Worm (Caenorhabditis elegans) whole organism, L3 larva: ENCODE results near the gene F26D11.2.
A peak's percentile ranks its signal among the peaks of the same experiment; 100 is the strongest.

Source experiments
- R02D3.7 ChIP-seq: fragments of 150-350 bp; optimal IDR thresholded peaks from 2 replicates; lab custom pipeline; 2014; ENCODE audit warnings: missing biosample characterization, missing genetic modification characterization
- ZK546.5 ChIP-seq: sonication (generic microtip); optimal IDR thresholded peaks from 2 replicates; lab custom pipeline; 2017; ENCODE audit warnings: missing biosample characterization, missing genetic modification characterization
- ama-1 ChIP-seq: fragments of 150-350 bp; optimal IDR thresholded peaks from 2 replicates; lab custom pipeline; 2018
- ceh-16 ChIP-seq: sonication (generic microtip); optimal IDR thresholded peaks from 2 replicates; lab custom pipeline; 2017; ENCODE audit warnings: missing biosample characterization, missing genetic modification characterization
- ceh-28 ChIP-seq: fragments of 150-350 bp; optimal IDR thresholded peaks from 2 replicates; lab custom pipeline; 2014; ENCODE audit warnings: missing biosample characterization, missing genetic modification reagents, missing genetic modification characterization
- ceh-82 ChIP-seq: fragments of 150-350 bp; optimal IDR thresholded peaks from 2 replicates; lab custom pipeline; 2014; ENCODE audit warnings: missing biosample characterization, missing genetic modification characterization
- ceh-9 ChIP-seq: sonication (generic microtip); optimal IDR thresholded peaks from 2 replicates; lab custom pipeline; 2018; ENCODE audit warnings: missing biosample characterization, missing genetic modification characterization
- daf-12 ChIP-seq: fragments of 150-350 bp; optimal IDR thresholded peaks from 2 replicates; lab custom pipeline; 2014; ENCODE audit warnings: missing biosample characterization, missing genetic modification reagents, missing genetic modification characterization
- egl-27 ChIP-seq: sonication (generic microtip); optimal IDR thresholded peaks from 4 replicates; lab custom pipeline; 2017; ENCODE audit warnings: missing biosample characterization, missing genetic modification reagents, missing genetic modification characterization
- egl-5 ChIP-seq: fragments of 150-350 bp; optimal IDR thresholded peaks from 2 replicates; lab custom pipeline; 2017; ENCODE audit warnings: missing biosample characterization, missing genetic modification reagents, missing genetic modification characterization, inconsistent platforms
- elt-1 ChIP-seq: fragments of 150-350 bp; optimal IDR thresholded peaks from 2 replicates; lab custom pipeline; 2014; ENCODE audit warnings: missing biosample characterization, missing genetic modification characterization
- elt-2 ChIP-seq: sonication (generic microtip); optimal IDR thresholded peaks from 2 replicates; lab custom pipeline; 2016; ENCODE audit warnings: missing genetic modification reagents, mild to moderate bottlenecking, missing genetic modification characterization, missing compliant biosample characterization
- elt-3 ChIP-seq, 3 experiments: fragments of 150-350 bp in 1 of 3; sonication (generic microtip) in 2 of 3; optimal IDR thresholded peaks; 2 replicates in 2 of 3; 4 replicates in 1 of 3; lab custom pipeline; 2014 to 2017; ENCODE audit warnings: missing biosample characterization in 3 of 3, missing genetic modification characterization in 3 of 3
- eor-1 ChIP-seq, 2 experiments: fragments of 150-350 bp; optimal IDR thresholded peaks; 2 replicates each; lab custom pipeline; 2014 to 2018; ENCODE audit warnings: missing biosample characterization in 2 of 2, missing genetic modification characterization in 2 of 2
- fkh-10 ChIP-seq: sonication (generic microtip); optimal IDR thresholded peaks from 2 replicates; lab custom pipeline; 2017; ENCODE audit warnings: missing biosample characterization, missing genetic modification reagents, missing genetic modification characterization
- fkh-2 ChIP-seq: fragments of 150-350 bp; optimal IDR thresholded peaks from 2 replicates; lab custom pipeline; 2014; ENCODE audit warnings: missing biosample characterization, missing genetic modification reagents, missing genetic modification characterization
- fos-1 ChIP-seq: fragments of 150-350 bp; optimal IDR thresholded peaks from 2 replicates; lab custom pipeline; 2014; ENCODE audit warnings: missing biosample characterization, missing genetic modification characterization
- hmg-11 ChIP-seq: sonication (generic microtip); optimal IDR thresholded peaks from 2 replicates; lab custom pipeline; 2016; ENCODE audit warnings: missing genetic modification characterization, missing compliant biosample characterization
- jun-1 ChIP-seq: fragments of 150-350 bp; optimal IDR thresholded peaks from 2 replicates; lab custom pipeline; 2014; ENCODE audit warnings: missing biosample characterization, missing genetic modification reagents, missing genetic modification characterization
- lin-15B ChIP-seq: fragments of 150-350 bp; optimal IDR thresholded peaks from 2 replicates; lab custom pipeline; 2014; ENCODE audit warnings: missing biosample characterization, missing genetic modification characterization
- lsy-12 ChIP-seq: sonication (generic microtip); optimal IDR thresholded peaks from 2 replicates; lab custom pipeline; 2016; ENCODE audit warnings: mild to moderate bottlenecking, missing genetic modification characterization, missing compliant biosample characterization
- mdl-1 ChIP-seq: fragments of 150-350 bp; optimal IDR thresholded peaks from 2 replicates; lab custom pipeline; 2014; ENCODE audit warnings: missing biosample characterization, missing genetic modification characterization
- mml-1 ChIP-seq: fragments of 150-350 bp; sonication (generic microtip); optimal IDR thresholded peaks from 3 replicates; lab custom pipeline; 2014; ENCODE audit warnings: missing biosample characterization, missing genetic modification characterization
- nfya-1 ChIP-seq: sonication (generic microtip); optimal IDR thresholded peaks from 2 replicates; lab custom pipeline; 2017; ENCODE audit warnings: missing genetic modification characterization, mild to moderate bottlenecking, missing compliant biosample characterization, antibody characterized with exemption, moderate library complexity; ENCODE audit not compliant: insufficient read depth
- nhr-11 ChIP-seq: fragments of 150-350 bp; optimal IDR thresholded peaks from 2 replicates; lab custom pipeline; 2014; ENCODE audit warnings: missing biosample characterization, missing genetic modification characterization
- nhr-12 ChIP-seq: fragments of 150-350 bp; optimal IDR thresholded peaks from 2 replicates; lab custom pipeline; 2014; ENCODE audit warnings: missing biosample characterization, missing genetic modification characterization
- nhr-23 ChIP-seq: fragments of 150-350 bp; optimal IDR thresholded peaks from 2 replicates; lab custom pipeline; 2014; ENCODE audit warnings: missing biosample characterization, missing genetic modification reagents, missing genetic modification characterization
- nhr-25 ChIP-seq: sonication (generic microtip); optimal IDR thresholded peaks from 2 replicates; lab custom pipeline; 2017; ENCODE audit warnings: missing biosample characterization, missing genetic modification characterization
- nhr-28 ChIP-seq: fragments of 150-350 bp; optimal IDR thresholded peaks from 2 replicates; lab custom pipeline; 2014; ENCODE audit warnings: missing biosample characterization, missing genetic modification characterization
- nhr-43 ChIP-seq: sonication (generic microtip); optimal IDR thresholded peaks from 2 replicates; lab custom pipeline; 2016; ENCODE audit warnings: mild to moderate bottlenecking, missing genetic modification characterization, missing compliant biosample characterization; ENCODE audit not compliant: poor library complexity, severe bottlenecking
- nhr-67 ChIP-seq: fragments of 150-350 bp; optimal IDR thresholded peaks from 2 replicates; lab custom pipeline; 2014; ENCODE audit warnings: missing biosample characterization, missing genetic modification characterization
- nhr-76 ChIP-seq: fragments of 150-350 bp; sonication (generic microtip); optimal IDR thresholded peaks from 5 replicates; lab custom pipeline; 2014; ENCODE audit warnings: missing biosample characterization, missing genetic modification characterization
- nhr-77 ChIP-seq: fragments of 150-350 bp; optimal IDR thresholded peaks from 2 replicates; lab custom pipeline; 2014; ENCODE audit warnings: missing biosample characterization, missing genetic modification characterization
- pha-4 ChIP-seq: fragments of 150-350 bp; optimal IDR thresholded peaks from 2 replicates; lab custom pipeline; 2014; ENCODE audit warnings: missing biosample characterization, missing genetic modification reagents, missing genetic modification characterization
- pqm-1 ChIP-seq: fragments of 150-350 bp; optimal IDR thresholded peaks from 2 replicates; lab custom pipeline; 2017; ENCODE audit warnings: missing biosample characterization, missing genetic modification characterization, inconsistent platforms
- snpc-4 ChIP-seq: fragments of 150-350 bp; optimal IDR thresholded peaks from 2 replicates; lab custom pipeline; 2014; ENCODE audit warnings: missing biosample characterization, missing genetic modification characterization
- unc-62 ChIP-seq: fragments of 150-350 bp; sonication (generic microtip); optimal IDR thresholded peaks from 4 replicates; lab custom pipeline; 2014; ENCODE audit warnings: missing biosample characterization, missing genetic modification reagents, missing genetic modification characterization
- zag-1 ChIP-seq: fragments of 150-350 bp; optimal IDR thresholded peaks from 2 replicates; lab custom pipeline; 2014; ENCODE audit warnings: missing biosample characterization, missing genetic modification characterization
- ztf-11 ChIP-seq: fragments of 150-350 bp; optimal IDR thresholded peaks from 2 replicates; lab custom pipeline; 2014; ENCODE audit warnings: missing biosample characterization, missing genetic modification characterization
- ztf-4 ChIP-seq: fragments of 150-350 bp; optimal IDR thresholded peaks from 2 replicates; lab custom pipeline; 2014; ENCODE audit warnings: missing biosample characterization, missing genetic modification characterization

F26D11.2 gene

DNA sequence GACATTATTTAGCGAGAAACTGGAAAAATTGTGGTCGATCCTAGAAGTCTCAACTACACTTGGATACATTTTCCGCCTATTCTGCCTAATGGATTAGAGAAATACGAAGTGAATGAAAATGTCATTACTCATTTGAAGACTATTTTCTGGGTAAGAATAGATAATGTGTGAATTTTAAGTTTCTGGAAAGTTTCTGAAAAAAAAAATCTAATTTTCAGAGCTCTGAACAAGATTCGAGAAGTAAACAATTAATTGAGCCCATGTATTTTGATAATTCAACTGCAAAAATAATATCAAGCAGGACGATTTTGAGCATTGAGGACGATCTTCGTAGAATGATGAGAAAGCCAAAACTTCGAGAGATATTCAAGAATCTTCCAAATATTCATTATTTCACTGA, 12.8 kb upstream of the F26D11.2 start:
- TF ChIP-seq ceh-9 (tag; lab: Kevin White, UChicago) (no peak), pqm-1 (no peak), ztf-11 (tag; lab: Kevin White, UChicago) (no peak), nhr-28 (tag; lab: Kevin White, UChicago) (no peak), lin-15B (tag; lab: Kevin White, UChicago) (no peak), nhr-11 (tag; lab: Kevin White, UChicago) (no peak), nhr-67 (tag; lab: Kevin White, UChicago) (no peak), nhr-25 (tag; lab: Kevin White, UChicago) (no peak), daf-12 (tag; lab: Kevin White, UChicago) (no peak)

DNA sequence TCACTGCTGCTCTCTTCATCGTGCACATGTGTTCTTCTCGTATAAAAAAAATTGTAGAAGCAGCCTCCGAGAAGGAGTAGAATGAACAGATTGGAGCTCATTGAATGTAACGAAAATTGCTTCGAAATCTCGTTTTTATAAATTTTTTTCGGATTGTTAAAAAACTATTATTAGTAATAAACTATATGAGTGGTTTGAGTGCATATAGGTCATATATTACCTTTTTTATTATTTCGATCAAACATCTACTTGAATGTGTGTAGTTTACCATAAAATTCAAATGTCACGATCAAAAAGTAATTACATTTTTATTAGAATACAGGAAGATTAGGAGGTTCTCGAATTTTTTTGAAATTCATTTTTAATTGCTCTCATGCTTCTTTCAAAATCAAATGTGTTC, 6.2 kb upstream of the F26D11.2 start, which contains the start of gene clec-216:
Gene clec-216 (minus strand): TSS at position 101 of the 400 bp plus-strand sequence.
- no peak for TF ChIP-seq lsy-12 (tag; lab: Kevin White, UChicago)
- no peak for TF ChIP-seq R02D3.7 (tag; lab: Kevin White, UChicago)
- no peak for TF ChIP-seq nhr-28 (tag; lab: Kevin White, UChicago)
- TF ChIP-seq unc-62 (GFP tag; lab: Kevin White, UChicago), result no peak
- TF ChIP-seq egl-27 (tag; lab: Kevin White, UChicago), result no peak
- no peak for TF ChIP-seq nhr-12 (tag; lab: Kevin White, UChicago)

DNA sequence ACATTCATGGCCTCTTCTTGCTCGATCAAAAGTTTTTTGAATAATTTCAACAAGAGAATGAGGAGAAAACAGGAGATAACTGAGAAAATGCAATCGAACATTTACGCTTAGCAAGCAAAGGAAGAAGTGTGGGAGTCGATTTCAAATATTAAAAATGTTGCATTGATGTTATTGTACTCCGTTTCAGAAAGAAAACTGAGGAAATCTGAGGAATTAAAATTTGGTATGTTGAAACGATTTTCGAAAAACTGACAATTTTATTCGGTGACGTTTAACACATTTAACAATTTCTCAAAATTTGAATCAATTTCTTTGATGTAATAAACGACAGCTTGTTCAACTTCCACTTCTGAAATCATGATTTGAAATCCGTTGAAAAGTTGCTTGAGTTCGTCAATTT, 4.5 kb upstream of the F26D11.2 start, which contains the start of gene F26D11.13:
Gene F26D11.13 (minus strand): TSS at position 101 of the 400 bp plus-strand sequence.
- TF ChIP-seq pha-4, result no peak
- no peak for TF ChIP-seq R02D3.7 (tag; lab: Kevin White, UChicago)
- TF ChIP-seq ceh-9 (tag; lab: Kevin White, UChicago), result no peak
- TF ChIP-seq nhr-28 (tag; lab: Kevin White, UChicago), result no peak
- no peak for TF ChIP-seq unc-62 (GFP tag; lab: Kevin White, UChicago)
- TF ChIP-seq egl-5 (tag; lab: Kevin White, UChicago), result no peak
- TF ChIP-seq fkh-10 (GFP tag; lab: Kevin White, UChicago), result no peak
- no peak for TF ChIP-seq nhr-12 (tag; lab: Kevin White, UChicago)
- no peak for TF ChIP-seq pqm-1
- TF ChIP-seq nfya-1 (tag; lab: Kevin White, UChicago), result no peak
- TF ChIP-seq hmg-11 (tag; lab: Kevin White, UChicago), result no peak
- no peak for TF ChIP-seq nhr-43 (tag; lab: Kevin White, UChicago)
- TF ChIP-seq fos-1 (tag; lab: Kevin White, UChicago), result no peak
- no peak for TF ChIP-seq ztf-4 (tag; lab: Kevin White, UChicago)
- TF ChIP-seq ZK546.5 (tag; lab: Kevin White, UChicago), result no peak
- no peak for TF ChIP-seq jun-1 (tag; lab: Kevin White, UChicago)
- TF ChIP-seq elt-1 (tag; lab: Kevin White, UChicago), result no peak

DNA sequence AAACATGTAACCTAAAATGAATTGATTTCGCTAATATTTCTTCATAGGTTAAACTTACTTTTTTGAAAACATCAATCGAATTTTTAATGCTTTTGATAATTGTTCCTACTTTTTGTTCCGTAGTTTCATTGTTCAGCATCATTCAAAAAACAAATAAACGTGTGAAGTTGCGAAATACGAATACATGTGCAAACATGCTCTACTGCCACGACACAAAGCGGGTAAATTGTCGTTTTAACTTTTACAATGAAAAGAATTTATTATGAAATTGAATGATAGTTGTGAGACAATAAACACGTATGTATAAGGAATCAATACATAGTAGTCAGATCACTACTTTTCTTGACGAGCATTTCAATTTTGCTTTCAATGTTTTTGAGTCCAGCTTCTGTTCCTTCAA, 3.9 kb upstream of the F26D11.2 start, which contains the start of gene F26D11.12:
Gene F26D11.12 (minus strand): TSS at position 145 of the 400 bp plus-strand sequence.
- TF ChIP-seq nhr-67 (tag; lab: Kevin White, UChicago) (no peak), nfya-1 (tag; lab: Kevin White, UChicago) (no peak), egl-5 (tag; lab: Kevin White, UChicago) (no peak), ceh-82 (tag; lab: Kevin White, UChicago) (no peak), elt-2 (no peak), lsy-12 (tag; lab: Kevin White, UChicago) (no peak), ztf-11 (tag; lab: Kevin White, UChicago) (no peak), ama-1 (lab: Kevin White, UChicago) (no peak), fkh-2 (tag; lab: Kevin White, UChicago) (no peak), nhr-76 (tag; lab: Kevin White, UChicago) (no peak), fos-1 (tag; lab: Kevin White, UChicago) (no peak), nhr-28 (tag; lab: Kevin White, UChicago) (no peak), R02D3.7 (tag; lab: Kevin White, UChicago) (no peak), ceh-28 (tag; lab: Kevin White, UChicago) (no peak), jun-1 (tag; lab: Kevin White, UChicago) (no peak), mml-1 (tag; lab: Kevin White, UChicago) (no peak), unc-62 (GFP tag; lab: Kevin White, UChicago) (no peak), lin-15B (tag; lab: Kevin White, UChicago) (peak; percentile 9), pqm-1 (peak; percentile 6), eor-1 (tag; optimal IDR thresholded peaks at IDR 0.05; lab: Kevin White, UChicago) (no peak), snpc-4 (tag; lab: Kevin White, UChicago) (peak; percentile 4), egl-27 (tag; lab: Kevin White, UChicago) (no peak), nhr-25 (tag; lab: Kevin White, UChicago) (no peak), ceh-16 (tag; lab: Kevin White, UChicago) (no peak), nhr-77 (tag; lab: Kevin White, UChicago) (no peak), pha-4 (peak; percentile 76), elt-3 (tag; optimal IDR thresholded peaks at IDR 0.05; lab: Kevin White, UChicago) (no peak), zag-1 (tag; lab: Kevin White, UChicago) (no peak), elt-1 (tag; lab: Kevin White, UChicago) (no peak), nhr-23 (no peak), ceh-9 (tag; lab: Kevin White, UChicago) (no peak), mdl-1 (tag; lab: Kevin White, UChicago) (no peak)
